Worm (Caenorhabditis elegans): ENCODE data around the gene acr-3.

acr-3 gene

DNA sequence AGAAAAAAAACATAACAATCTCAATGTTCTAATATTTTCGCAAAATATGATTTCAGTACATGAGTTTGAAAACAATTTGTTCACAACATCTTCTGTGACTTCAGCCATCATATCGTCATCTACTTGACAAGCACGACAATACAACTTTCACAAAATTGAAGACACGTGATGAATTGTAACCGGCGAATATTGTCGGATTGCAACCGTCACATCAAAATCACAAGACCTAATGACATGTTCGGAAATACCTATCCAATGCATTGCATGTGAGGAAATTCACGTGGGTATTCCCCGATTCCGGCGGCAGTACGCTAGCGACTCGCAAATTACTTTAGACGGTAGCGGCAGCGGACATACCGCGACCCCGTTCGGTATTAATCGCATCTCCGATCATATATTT, 32.2 kb downstream of the acr-3 start:
- no peak for TF ChIP-seq aly-1 (tag; optimal IDR thresholded peaks at IDR 0.05)
- TF ChIP-seq hmg-4 (GFP tag; optimal IDR thresholded peaks at IDR 0.05) = no peak
- no peak for TF ChIP-seq tra-4 (tag; optimal IDR thresholded peaks at IDR 0.05)
- no peak for TF ChIP-seq tbx-11 (GFP tag; IDR thresholded peaks at IDR 0.05)
- no peak for TF ChIP-seq pes-1 (GFP tag; IDR thresholded peaks at IDR 0.05)
- no peak for TF ChIP-seq tbx-37 (GFP tag; conservative IDR thresholded peaks at IDR 0.05)
- no peak for TF ChIP-seq F13C5.2 (tag; optimal IDR thresholded peaks at IDR 0.05)
- TF ChIP-seq hnd-1 (tag; optimal IDR thresholded peaks at IDR 0.05) = no peak
- TF ChIP-seq ets-7 (tag; optimal IDR thresholded peaks at IDR 0.05) = no peak
- TF ChIP-seq ama-1 (optimal IDR thresholded peaks at IDR 0.05) = no peak
- no peak for TF ChIP-seq scrt-1 (GFP tag; IDR thresholded peaks at IDR 0.05)

- TF ChIP-seq aly-1 (tag; optimal IDR thresholded peaks at IDR 0.05) = no peak
- TF ChIP-seq tbx-11 (GFP tag; IDR thresholded peaks at IDR 0.05) = 0 out of 2 replicates have a peak, but pooled peaks have one; percentile 8
- no peak for TF ChIP-seq hnd-1 (tag; optimal IDR thresholded peaks at IDR 0.05)
- no peak for TF ChIP-seq hmbx-1 (tag; optimal IDR thresholded peaks at IDR 0.05)
- TF ChIP-seq ets-7 (tag; optimal IDR thresholded peaks at IDR 0.05) = peak; percentile 34
- TF ChIP-seq hmg-4 (GFP tag; optimal IDR thresholded peaks at IDR 0.05) = peak; percentile 86
- TF ChIP-seq tra-4 (tag; optimal IDR thresholded peaks at IDR 0.05) = no peak
- TF ChIP-seq flt-1 (GFP tag; IDR thresholded peaks at IDR 0.05) = peak; percentile 68
- no peak for TF ChIP-seq ama-1 (optimal IDR thresholded peaks at IDR 0.05)
- TF ChIP-seq B0310.2 (tag; optimal IDR thresholded peaks at IDR 0.05) = peak; percentile 40
- TF ChIP-seq sea-1 (GFP tag; conservative IDR thresholded peaks at IDR 0.05) = no peak
- peak; percentile 67; the same call in 1 of the 2 replicates for TF ChIP-seq pes-1 (GFP tag; IDR thresholded peaks at IDR 0.05)
- no peak for TF ChIP-seq scrt-1 (GFP tag; IDR thresholded peaks at IDR 0.05)
- TF ChIP-seq F13C5.2 (tag; optimal IDR thresholded peaks at IDR 0.05) = peak; percentile 76
- TF ChIP-seq ceh-36 (tag; optimal IDR thresholded peaks at IDR 0.05) = no peak
- TF ChIP-seq tbx-37 (GFP tag; conservative IDR thresholded peaks at IDR 0.05) = no peak
- peak; percentile 3 for TF ChIP-seq ceh-13 (GFP tag; optimal IDR thresholded peaks at IDR 0.05)
Observed at ce11 chrX:6742011-6742683, 32.8 kb downstream of the acr-3 start, which contains the start of gene mdl-1. Gene mdl-1, plus strand, starts transcription at chrX:6742351.

DNA sequence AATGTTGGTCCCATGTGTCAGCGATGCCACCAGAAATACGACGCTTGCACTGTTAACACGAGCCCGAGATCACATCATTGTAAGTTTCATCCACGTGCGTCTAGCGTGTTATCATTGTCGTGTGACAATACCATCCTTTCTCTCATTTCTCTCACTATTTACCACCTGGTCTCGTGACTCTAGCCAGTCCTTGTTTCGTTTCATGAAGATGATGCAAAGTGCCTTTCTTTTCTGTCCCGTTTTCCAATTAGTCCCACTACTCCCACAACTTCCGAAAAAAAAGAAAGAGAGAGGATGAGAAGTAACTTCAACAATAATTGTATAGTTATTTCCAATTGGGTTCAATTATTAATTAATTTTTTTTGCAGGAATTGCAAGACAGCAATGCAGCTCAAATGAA, 33.6 kb downstream of the acr-3 start:
- TF ChIP-seq flt-1 (GFP tag; IDR thresholded peaks at IDR 0.05) (no peak), sea-1 (GFP tag; conservative IDR thresholded peaks at IDR 0.05) (no peak), hnd-1 (tag; optimal IDR thresholded peaks at IDR 0.05) (no peak), ceh-36 (tag; optimal IDR thresholded peaks at IDR 0.05) (no peak), hmbx-1 (tag; optimal IDR thresholded peaks at IDR 0.05) (no peak), ama-1 (optimal IDR thresholded peaks at IDR 0.05) (no peak), F13C5.2 (tag; optimal IDR thresholded peaks at IDR 0.05) (no peak), tbx-37 (GFP tag; conservative IDR thresholded peaks at IDR 0.05) (no peak), B0310.2 (tag; optimal IDR thresholded peaks at IDR 0.05) (no peak), tra-4 (tag; optimal IDR thresholded peaks at IDR 0.05) (no peak), scrt-1 (GFP tag; IDR thresholded peaks at IDR 0.05) (no peak)

DNA sequence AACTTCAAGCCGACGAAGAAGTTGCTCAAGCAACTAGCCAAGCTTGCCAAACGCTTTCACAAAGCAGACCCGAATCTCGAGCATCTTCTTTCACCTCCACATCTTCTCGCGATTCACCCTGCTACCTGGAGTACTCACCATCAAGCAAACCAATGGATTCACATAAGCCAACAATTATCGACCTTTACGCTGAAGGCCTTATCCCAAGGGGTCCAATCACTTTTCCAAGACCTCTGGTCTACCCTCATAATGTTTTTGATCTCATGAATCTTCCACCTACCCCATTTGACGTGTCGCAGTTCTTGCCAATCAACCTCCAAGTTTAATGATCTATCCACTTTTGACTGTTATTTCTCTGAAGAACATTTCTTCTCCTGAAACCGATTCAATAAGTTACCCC, 34.0 kb downstream of the acr-3 start:
- TF ChIP-seq hmbx-1 (tag; optimal IDR thresholded peaks at IDR 0.05) = no peak
- no peak for TF ChIP-seq flt-1 (GFP tag; IDR thresholded peaks at IDR 0.05)
- no peak for TF ChIP-seq aly-1 (tag; optimal IDR thresholded peaks at IDR 0.05)
- no peak for TF ChIP-seq scrt-1 (GFP tag; IDR thresholded peaks at IDR 0.05)
- TF ChIP-seq ets-7 (tag; optimal IDR thresholded peaks at IDR 0.05) = no peak
- no peak for TF ChIP-seq tbx-11 (GFP tag; IDR thresholded peaks at IDR 0.05)
- TF ChIP-seq hmg-4 (GFP tag; optimal IDR thresholded peaks at IDR 0.05) = no peak
- TF ChIP-seq ceh-13 (GFP tag; optimal IDR thresholded peaks at IDR 0.05) = no peak
- no peak for TF ChIP-seq ceh-36 (tag; optimal IDR thresholded peaks at IDR 0.05)
- no peak for TF ChIP-seq ama-1 (optimal IDR thresholded peaks at IDR 0.05)
- TF ChIP-seq tbx-37 (GFP tag; conservative IDR thresholded peaks at IDR 0.05) = no peak
- no peak for TF ChIP-seq pes-1 (GFP tag; IDR thresholded peaks at IDR 0.05)
- no peak for TF ChIP-seq tra-4 (tag; optimal IDR thresholded peaks at IDR 0.05)
- TF ChIP-seq hnd-1 (tag; optimal IDR thresholded peaks at IDR 0.05) = no peak
- TF ChIP-seq sea-1 (GFP tag; conservative IDR thresholded peaks at IDR 0.05) = no peak

DNA sequence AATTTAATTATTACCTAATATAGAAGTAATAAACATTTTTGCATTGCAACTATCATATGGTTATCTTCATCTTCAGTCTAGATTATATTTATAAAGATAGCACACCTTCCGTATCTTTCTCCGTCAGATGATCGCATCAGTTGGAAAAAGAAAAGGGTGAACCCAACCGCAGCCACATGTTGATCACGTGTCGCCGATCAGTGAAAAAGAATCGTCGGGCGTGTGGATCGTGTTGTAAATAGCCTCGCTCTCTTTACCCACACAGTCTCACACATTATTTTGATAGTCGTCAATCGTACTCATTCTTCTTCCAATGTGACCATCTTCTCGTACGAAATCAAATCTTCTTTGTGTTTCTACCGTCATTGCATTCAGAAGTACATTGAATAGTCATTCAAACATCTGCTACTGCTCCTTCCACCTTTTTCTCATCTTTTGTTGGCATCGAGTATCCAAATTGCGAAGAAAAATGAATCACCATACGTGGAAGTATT, 34.6 kb downstream of the acr-3 start:
- TF ChIP-seq tbx-37 (GFP tag; conservative IDR thresholded peaks at IDR 0.05) (no peak), pes-1 (GFP tag; IDR thresholded peaks at IDR 0.05) (no peak), ceh-36 (tag; optimal IDR thresholded peaks at IDR 0.05) (no peak), sea-1 (GFP tag; conservative IDR thresholded peaks at IDR 0.05) (no peak), ceh-13 (GFP tag; optimal IDR thresholded peaks at IDR 0.05) (no peak), tra-4 (tag; optimal IDR thresholded peaks at IDR 0.05) (no peak), B0310.2 (tag; optimal IDR thresholded peaks at IDR 0.05) (no peak), scrt-1 (GFP tag; IDR thresholded peaks at IDR 0.05) (no peak), F13C5.2 (tag; optimal IDR thresholded peaks at IDR 0.05) (no peak), ets-7 (tag; optimal IDR thresholded peaks at IDR 0.05) (no peak), flt-1 (GFP tag; IDR thresholded peaks at IDR 0.05) (no peak), tbx-11 (GFP tag; IDR thresholded peaks at IDR 0.05) (no peak)

- no peak for TF ChIP-seq tbx-37 (GFP tag; conservative IDR thresholded peaks at IDR 0.05)
- no peak for TF ChIP-seq hnd-1 (tag; optimal IDR thresholded peaks at IDR 0.05)
- TF ChIP-seq pes-1 (GFP tag; IDR thresholded peaks at IDR 0.05) = no peak
- no peak for TF ChIP-seq ceh-13 (GFP tag; optimal IDR thresholded peaks at IDR 0.05)
- no peak for TF ChIP-seq hmg-4 (GFP tag; optimal IDR thresholded peaks at IDR 0.05)
- no peak for TF ChIP-seq tbx-11 (GFP tag; IDR thresholded peaks at IDR 0.05)
- no peak for TF ChIP-seq scrt-1 (GFP tag; IDR thresholded peaks at IDR 0.05)
- TF ChIP-seq aly-1 (tag; optimal IDR thresholded peaks at IDR 0.05) = no peak
- no peak for TF ChIP-seq F13C5.2 (tag; optimal IDR thresholded peaks at IDR 0.05)
- TF ChIP-seq ceh-36 (tag; optimal IDR thresholded peaks at IDR 0.05) = no peak
- no peak for TF ChIP-seq ama-1 (optimal IDR thresholded peaks at IDR 0.05)
- no peak for TF ChIP-seq ets-7 (tag; optimal IDR thresholded peaks at IDR 0.05)
- TF ChIP-seq flt-1 (GFP tag; IDR thresholded peaks at IDR 0.05) = no peak
- no peak for TF ChIP-seq sea-1 (GFP tag; conservative IDR thresholded peaks at IDR 0.05)
- TF ChIP-seq B0310.2 (tag; optimal IDR thresholded peaks at IDR 0.05) = no peak
- TF ChIP-seq tra-4 (tag; optimal IDR thresholded peaks at IDR 0.05) = no peak
Observed at ce11 chrX:6744537-6744936, 35.2 kb downstream of the acr-3 start.

ce11 chrX:6744978-6745377, 35.6 kb downstream of the acr-3 start:
- TF ChIP-seq B0310.2 (tag; optimal IDR thresholded peaks at IDR 0.05) (no peak), ama-1 (optimal IDR thresholded peaks at IDR 0.05) (no peak), hnd-1 (tag; optimal IDR thresholded peaks at IDR 0.05) (no peak), pes-1 (GFP tag; IDR thresholded peaks at IDR 0.05) (no peak), hmbx-1 (tag; optimal IDR thresholded peaks at IDR 0.05) (no peak)
